Worm (Caenorhabditis elegans): ENCODE measurements around the gene T28C6.5.

The T28C6.5 gene

ce11 chrIV:8825997-8826605 lies 4.9 kb downstream of the T28C6.5 start:
- TF ChIP-seq nhr-25 (tag; optimal IDR thresholded peaks at IDR 0.05) = peak; percentile 38
- no peak for TF ChIP-seq nhr-77 (tag; optimal IDR thresholded peaks at IDR 0.05)
- TF ChIP-seq sem-4 (tag; optimal IDR thresholded peaks at IDR 0.05) = no peak
- TF ChIP-seq lin-13 (GFP tag; optimal IDR thresholded peaks at IDR 0.05) = peak; percentile 58
- TF ChIP-seq sma-3 (GFP tag; optimal IDR thresholded peaks at IDR 0.05) = peak; percentile 38
- peak; percentile 3 for TF ChIP-seq aly-2 (tag; optimal IDR thresholded peaks at IDR 0.05)
- TF ChIP-seq mbf-1 (tag; optimal IDR thresholded peaks at IDR 0.05) = no peak
- TF ChIP-seq nhr-21 (tag; optimal IDR thresholded peaks at IDR 0.05) = peak; percentile 30

- TF ChIP-seq sem-4 (tag; optimal IDR thresholded peaks at IDR 0.05) = peak; percentile 21
- TF ChIP-seq nhr-25 (tag; optimal IDR thresholded peaks at IDR 0.05) = peak; percentile 10
- no peak for TF ChIP-seq nhr-23 (tag; optimal IDR thresholded peaks at IDR 0.05)
- TF ChIP-seq nhr-129 (tag; optimal IDR thresholded peaks at IDR 0.05) = peak; percentile 24
- TF ChIP-seq lsy-2 (tag; optimal IDR thresholded peaks at IDR 0.05) = peak in 1 of 2 experiments; percentile 61
- TF ChIP-seq unc-55 (GFP tag; optimal IDR thresholded peaks at IDR 0.05) = peak; percentile 40
- TF ChIP-seq sma-3 (GFP tag; optimal IDR thresholded peaks at IDR 0.05) = no peak
- no peak for TF ChIP-seq ama-1 (optimal IDR thresholded peaks at IDR 0.05)
- no peak for TF ChIP-seq elt-3 (tag; optimal IDR thresholded peaks at IDR 0.05)
- peak; percentile 1 for TF ChIP-seq ceh-16 (tag; optimal IDR thresholded peaks at IDR 0.05)
- no peak for TF ChIP-seq nhr-21 (tag; optimal IDR thresholded peaks at IDR 0.05)
- peak; percentile 57 for TF ChIP-seq blmp-1 (tag; optimal IDR thresholded peaks at IDR 0.05; ENCODE audit: insufficient read depth)
- TF ChIP-seq sma-9 (GFP tag; optimal IDR thresholded peaks at IDR 0.05) = peak; percentile 23
- TF ChIP-seq sma-9 (tag; optimal IDR thresholded peaks at IDR 0.05) = no peak
- peak; percentile 48 for TF ChIP-seq fos-1 (tag; optimal IDR thresholded peaks at IDR 0.05)
These were observed 5.4 kb downstream of the T28C6.5 start for ce11 chrIV:8826606-8827000.

- TF ChIP-seq nhr-6 (tag; optimal IDR thresholded peaks at IDR 0.05) (no peak), ZK546.5 (tag; optimal IDR thresholded peaks at IDR 0.05) (no peak), skn-1 (tag; optimal IDR thresholded peaks at IDR 0.05) (no peak), nhr-129 (tag; optimal IDR thresholded peaks at IDR 0.05) (no peak), mdl-1 (tag; optimal IDR thresholded peaks at IDR 0.05) (no peak), blmp-1 (tag; optimal IDR thresholded peaks at IDR 0.05; ENCODE audit: insufficient read depth) (no peak), zag-1 (tag; optimal IDR thresholded peaks at IDR 0.05) (no peak), unc-62 (GFP tag; optimal IDR thresholded peaks at IDR 0.05) (no peak)
These were observed 6.3 kb downstream of the T28C6.5 start, which contains the start of gene T28C6.7 for ce11 chrIV:8827500-8827899. TSS of gene T28C6.7 (plus strand) at chrIV:8827800.

- TF ChIP-seq nhr-129 (tag; optimal IDR thresholded peaks at IDR 0.05) (peak; percentile 70), unc-62 (GFP tag; optimal IDR thresholded peaks at IDR 0.05) (no peak), blmp-1 (tag; optimal IDR thresholded peaks at IDR 0.05; ENCODE audit: insufficient read depth) (peak; percentile 63), nhr-10 (tag; optimal IDR thresholded peaks at IDR 0.05) (no peak), nhr-6 (tag; optimal IDR thresholded peaks at IDR 0.05) (no peak), egl-27 (tag; optimal IDR thresholded peaks at IDR 0.05) (no peak), ZK546.5 (tag; optimal IDR thresholded peaks at IDR 0.05) (no peak), aly-2 (tag; optimal IDR thresholded peaks at IDR 0.05) (no peak), nhr-25 (tag; optimal IDR thresholded peaks at IDR 0.05) (peak; percentile 66), mdl-1 (tag; optimal IDR thresholded peaks at IDR 0.05) (peak in 1 of 2 experiments; percentile 22), nhr-11 (tag; optimal IDR thresholded peaks at IDR 0.05) (no peak), sma-3 (GFP tag; optimal IDR thresholded peaks at IDR 0.05) (peak; percentile 69), ztf-4 (tag; optimal IDR thresholded peaks at IDR 0.05) (no peak), crh-2 (tag; optimal IDR thresholded peaks at IDR 0.05) (peak; percentile 37), sma-9 (GFP tag; optimal IDR thresholded peaks at IDR 0.05) (peak; percentile 60), sma-9 (tag; optimal IDR thresholded peaks at IDR 0.05) (no peak), nhr-21 (tag; optimal IDR thresholded peaks at IDR 0.05) (peak; percentile 65), gmeb-1 (tag; optimal IDR thresholded peaks at IDR 0.05) (peak; percentile 42), Y55F3AM.14 (GFP tag; optimal IDR thresholded peaks at IDR 0.05) (no peak), lin-39 (tag; optimal IDR thresholded peaks at IDR 0.05) (no peak), lin-13 (GFP tag; optimal IDR thresholded peaks at IDR 0.05) (no peak), fos-1 (tag; optimal IDR thresholded peaks at IDR 0.05) (peak; percentile 65)
These were observed 9.3 kb downstream of the T28C6.5 start, which contains the start of gene T28C6.8 for ce11 chrIV:8830591-8830990. TSS of gene T28C6.8 (minus strand) at chrIV:8830727.

All from whole organism, L2 larva.